Worm (Caenorhabditis elegans) whole organism, L2 larva: Measurements from ENCODE around the gene vps-35.
A peak's percentile ranks its signal among the peaks of the same experiment; 100 is the strongest.

Experiments
- C34F6.9 ChIP-seq: fragments of 150-350 bp; optimal IDR thresholded peaks from 2 replicates; lab custom pipeline; 2014; ENCODE audit warnings: missing biosample characterization, missing genetic modification characterization
- F13H6.1 ChIP-seq: sonication (generic microtip); optimal IDR thresholded peaks from 2 replicates; lab custom pipeline; 2016; ENCODE audit warnings: missing genetic modification characterization, missing compliant biosample characterization
- ZK546.5 ChIP-seq: sonication (generic microtip); optimal IDR thresholded peaks from 2 replicates; lab custom pipeline; 2017; ENCODE audit warnings: missing biosample characterization, missing genetic modification characterization
- aly-2 ChIP-seq: fragments of 150-350 bp; optimal IDR thresholded peaks from 2 replicates; lab custom pipeline; 2014; ENCODE audit warnings: missing biosample characterization, missing genetic modification characterization
- ama-1 ChIP-seq: fragments of 150-350 bp; optimal IDR thresholded peaks from 2 replicates; lab custom pipeline; 2018; ENCODE audit warnings: inconsistent platforms
- blmp-1 ChIP-seq: sonication (generic microtip); optimal IDR thresholded peaks from 2 replicates; lab custom pipeline; 2017; ENCODE audit warnings: missing genetic modification characterization, mild to moderate bottlenecking, missing compliant biosample characterization, antibody characterized with exemption, moderate library complexity; ENCODE audit not compliant: insufficient read depth
- ceh-82 ChIP-seq: fragments of 150-350 bp; optimal IDR thresholded peaks from 2 replicates; lab custom pipeline; 2014; ENCODE audit warnings: missing biosample characterization, missing genetic modification characterization
- crh-2 ChIP-seq: sonication (generic microtip); optimal IDR thresholded peaks from 2 replicates; lab custom pipeline; 2017; ENCODE audit warnings: missing biosample characterization, missing genetic modification characterization
- dmd-4 ChIP-seq: sonication (generic microtip); optimal IDR thresholded peaks from 2 replicates; lab custom pipeline; 2017; ENCODE audit warnings: missing biosample characterization, missing genetic modification characterization
- egl-27 ChIP-seq: sonication (generic microtip); optimal IDR thresholded peaks from 3 replicates; lab custom pipeline; 2017; ENCODE audit warnings: missing biosample characterization, missing genetic modification reagents, missing genetic modification characterization
- elt-1 ChIP-seq: fragments of 150-350 bp; optimal IDR thresholded peaks from 2 replicates; lab custom pipeline; 2014; ENCODE audit warnings: missing biosample characterization, missing genetic modification characterization
- fos-1 ChIP-seq: fragments of 150-350 bp; optimal IDR thresholded peaks from 2 replicates; lab custom pipeline; 2014; ENCODE audit warnings: missing biosample characterization, missing genetic modification characterization
- gmeb-1 ChIP-seq: fragments of 150-350 bp; optimal IDR thresholded peaks from 2 replicates; lab custom pipeline; 2014; ENCODE audit warnings: missing biosample characterization, missing genetic modification characterization
- lin-11 ChIP-seq: fragments of 150-350 bp; sonication (generic microtip); optimal IDR thresholded peaks from 2 replicates; lab custom pipeline; 2014; ENCODE audit warnings: missing biosample characterization, missing genetic modification characterization, inconsistent platforms, mixed read lengths
- lin-13 ChIP-seq: fragments of 150-350 bp; optimal IDR thresholded peaks from 2 replicates; lab custom pipeline; 2014; ENCODE audit warnings: missing biosample characterization, missing genetic modification reagents, missing genetic modification characterization
- lin-39 ChIP-seq: fragments of 150-350 bp; optimal IDR thresholded peaks from 2 replicates; lab custom pipeline; 2014; ENCODE audit warnings: missing biosample characterization, missing genetic modification reagents, missing genetic modification characterization
- lsy-2 ChIP-seq, 2 experiments: fragments of 150-350 bp in 1 of 2; sonication (generic microtip) in 1 of 2; optimal IDR thresholded peaks; 2 replicates each; lab custom pipeline; 2014 to 2017; ENCODE audit warnings: missing biosample characterization in 2 of 2, missing genetic modification characterization in 2 of 2
- mab-5 ChIP-seq: fragments of 150-350 bp; optimal IDR thresholded peaks from 2 replicates; lab custom pipeline; 2014; ENCODE audit warnings: missing biosample characterization, missing genetic modification characterization
- nhr-10 ChIP-seq: sonication (generic microtip); optimal IDR thresholded peaks from 2 replicates; lab custom pipeline; 2017; ENCODE audit warnings: missing biosample characterization, missing genetic modification characterization
- nhr-11 ChIP-seq: fragments of 150-350 bp; optimal IDR thresholded peaks from 2 replicates; lab custom pipeline; 2014; ENCODE audit warnings: missing biosample characterization, missing genetic modification characterization
- nhr-12 ChIP-seq: fragments of 150-350 bp; optimal IDR thresholded peaks from 2 replicates; lab custom pipeline; 2014; ENCODE audit warnings: missing biosample characterization, missing genetic modification characterization
- nhr-129 ChIP-seq: fragments of 150-350 bp; optimal IDR thresholded peaks from 2 replicates; lab custom pipeline; 2014; ENCODE audit warnings: missing biosample characterization, missing genetic modification characterization
- nhr-21 ChIP-seq: fragments of 150-350 bp; optimal IDR thresholded peaks from 2 replicates; lab custom pipeline; 2014; ENCODE audit warnings: missing biosample characterization, missing genetic modification characterization
- nhr-237 ChIP-seq: fragments of 150-350 bp; optimal IDR thresholded peaks from 2 replicates; lab custom pipeline; 2014; ENCODE audit warnings: missing biosample characterization, missing genetic modification characterization
- nhr-25 ChIP-seq: fragments of 150-350 bp; sonication (generic microtip); optimal IDR thresholded peaks from 3 replicates; lab custom pipeline; 2014; ENCODE audit warnings: missing biosample characterization, missing genetic modification characterization
- nhr-77 ChIP-seq: fragments of 150-350 bp; optimal IDR thresholded peaks from 2 replicates; lab custom pipeline; 2014; ENCODE audit warnings: missing biosample characterization, missing genetic modification characterization
- sem-4 ChIP-seq: fragments of 150-350 bp; optimal IDR thresholded peaks from 2 replicates; lab custom pipeline; 2014; ENCODE audit warnings: missing biosample characterization, missing genetic modification reagents, missing genetic modification characterization
- skn-1 ChIP-seq: sonication (generic microtip); optimal IDR thresholded peaks from 2 replicates; lab custom pipeline; 2017; ENCODE audit warnings: missing biosample characterization, missing genetic modification characterization
- snpc-4 ChIP-seq: fragments of 150-350 bp; optimal IDR thresholded peaks from 2 replicates; lab custom pipeline; 2014; ENCODE audit warnings: missing biosample characterization, missing genetic modification characterization
- unc-39 ChIP-seq: fragments of 150-350 bp; optimal IDR thresholded peaks from 2 replicates; lab custom pipeline; 2014; ENCODE audit warnings: missing biosample characterization, missing genetic modification characterization
- unc-55 ChIP-seq: fragments of 150-350 bp; sonication (generic microtip); optimal IDR thresholded peaks from 3 replicates; lab custom pipeline; 2014; ENCODE audit warnings: missing biosample characterization, missing genetic modification reagents, missing genetic modification characterization
- unc-62 ChIP-seq: fragments of 150-350 bp; optimal IDR thresholded peaks from 2 replicates; lab custom pipeline; 2014; ENCODE audit warnings: missing biosample characterization, missing genetic modification reagents, missing genetic modification characterization
- zag-1 ChIP-seq: fragments of 150-350 bp; optimal IDR thresholded peaks from 2 replicates; lab custom pipeline; 2014; ENCODE audit warnings: missing biosample characterization, missing genetic modification characterization
- ztf-1 ChIP-seq: fragments of 200-800 bp; sonication (Bioruptor generic); conservative IDR thresholded peaks from 2 replicates; pipeline ENCODE4 v1.3.6; 2022; ENCODE audit warnings: missing genetic modification characterization, missing compliant biosample characterization
- ztf-11 ChIP-seq: sonication (generic microtip); optimal IDR thresholded peaks from 2 replicates; lab custom pipeline; 2017; ENCODE audit warnings: missing biosample characterization, missing genetic modification characterization
- ztf-4 ChIP-seq: fragments of 150-350 bp; optimal IDR thresholded peaks from 2 replicates; lab custom pipeline; 2014; ENCODE audit warnings: missing biosample characterization, missing genetic modification characterization

The vps-35 gene

ce11 chrII:5913897-5914296 is 6.3 kb downstream of the vps-35 start:
- TF ChIP-seq mab-5 (tag; lab: Kevin White, UChicago) = no peak
- TF ChIP-seq crh-2 = peak; percentile 9
- peak; percentile 16 for TF ChIP-seq gmeb-1 (tag; lab: Kevin White, UChicago)
- TF ChIP-seq ztf-4 (tag; lab: Kevin White, UChicago) = no peak
- peak; percentile 50 for TF ChIP-seq fos-1 (tag; lab: Kevin White, UChicago)
- no peak for TF ChIP-seq nhr-25
- no peak for TF ChIP-seq aly-2

- TF ChIP-seq sem-4 (tag; lab: Kevin White, UChicago) = no peak
- TF ChIP-seq lin-39 (tag; lab: Kevin White, UChicago) = no peak
- TF ChIP-seq ZK546.5 (tag; lab: Kevin White, UChicago) = no peak
- no peak for TF ChIP-seq blmp-1 (tag; lab: Kevin White, UChicago)
- TF ChIP-seq zag-1 (tag; lab: Kevin White, UChicago) = no peak
- TF ChIP-seq egl-27 (tag; lab: Kevin White, UChicago) = no peak
- no peak for TF ChIP-seq nhr-10 (tag; lab: Kevin White, UChicago)
- TF ChIP-seq lsy-2 (tag; optimal IDR thresholded peaks at IDR 0.05; lab: Kevin White, UChicago) = no peak
- no peak for TF ChIP-seq nhr-237
- TF ChIP-seq nhr-21 (tag; lab: Kevin White, UChicago) = no peak
- no peak for TF ChIP-seq ceh-82 (tag; lab: Kevin White, UChicago)
- TF ChIP-seq C34F6.9 (tag; lab: Kevin White, UChicago) = no peak
- no peak for TF ChIP-seq nhr-12 (tag; lab: Kevin White, UChicago)
- no peak for TF ChIP-seq aly-2
- TF ChIP-seq ztf-1 = no peak
- TF ChIP-seq unc-62 = no peak
Measured at ce11 chrII:5917010-5917472, 9.4 kb downstream of the vps-35 start, which contains the start of gene frh-1. TSS of gene frh-1 (plus strand) at chrII:5917422.

ce11 chrII:5918149-5918697 is 10.6 kb downstream of the vps-35 start, which contains the start of gene ptp-2:
TSS of gene ptp-2 (plus strand) at chrII:5918647.
- TF ChIP-seq blmp-1 (tag; lab: Kevin White, UChicago) (no peak), elt-1 (no peak), lin-11 (tag; lab: Kevin White, UChicago) (no peak), ZK546.5 (tag; lab: Kevin White, UChicago) (no peak), snpc-4 (tag; lab: Kevin White, UChicago) (no peak), nhr-12 (tag; lab: Kevin White, UChicago) (no peak), nhr-129 (peak; percentile 38), lsy-2 (tag; optimal IDR thresholded peaks at IDR 0.05; lab: Kevin White, UChicago) (peak in 1 of 2 experiments; percentile 66), dmd-4 (tag; lab: Kevin White, UChicago) (no peak), unc-39 (tag; lab: Kevin White, UChicago) (no peak), mab-5 (tag; lab: Kevin White, UChicago) (no peak), unc-55 (GFP tag; lab: Kevin White, UChicago) (peak; percentile 48), gmeb-1 (tag; lab: Kevin White, UChicago) (peak; percentile 25), ama-1 (lab: Kevin White, UChicago) (peak; percentile 19), nhr-11 (tag; lab: Kevin White, UChicago) (no peak), C34F6.9 (tag; lab: Kevin White, UChicago) (peak; percentile 69), ztf-4 (tag; lab: Kevin White, UChicago) (peak; percentile 49), lin-13 (peak; percentile 19)
- TF ChIP-seq, all 48 proteins: peak for 8

ce11 chrII:5921620-5922019 is 14.0 kb downstream of the vps-35 start, which contains the start of gene vrk-1:
TSS of gene vrk-1 (plus strand) at chrII:5921967.
- TF ChIP-seq nhr-11 (tag; lab: Kevin White, UChicago) = no peak
- no peak for TF ChIP-seq unc-39 (tag; lab: Kevin White, UChicago)
- no peak for TF ChIP-seq lin-11 (tag; lab: Kevin White, UChicago)
- no peak for TF ChIP-seq blmp-1 (tag; lab: Kevin White, UChicago)
- no peak for TF ChIP-seq ztf-1
- TF ChIP-seq ztf-11 (tag; lab: Kevin White, UChicago) = no peak
- TF ChIP-seq lin-13 = no peak
- no peak for TF ChIP-seq nhr-12 (tag; lab: Kevin White, UChicago)
- no peak for TF ChIP-seq skn-1 (tag; lab: Kevin White, UChicago)
- TF ChIP-seq nhr-77 = no peak
- no peak for TF ChIP-seq zag-1 (tag; lab: Kevin White, UChicago)
- no peak for TF ChIP-seq nhr-129
- TF ChIP-seq elt-1 = no peak
- TF ChIP-seq fos-1 (tag; lab: Kevin White, UChicago) = no peak
- TF ChIP-seq nhr-25 = no peak
- no peak for TF ChIP-seq F13H6.1
